In genomic region chrX:8681189-8681821, dm6 we compare ENCODE assay signal across 4 fruit fly cellular contexts.
TF ChIP-seq lines count a peak whose summit lies in the region.

Gene CAH3, plus strand, starts transcription at chrX:8681252.

TF ChIP-seq in whole organism, adult, 20 proteins besides CTCF, POLR2A, EP300 and RAD21 (continued from another document):
- TF ChIP-seq CG5204 (GFP tag; optimal IDR thresholded peaks at IDR 0.05; lab: Kevin White, UChicago) (peak; percentile 87), Crg-1 (GFP tag; optimal IDR thresholded peaks at IDR 0.05; lab: Kevin White, UChicago) (peak; percentile 82)

TF ChIP-seq in whole organism, embryonic, 481 proteins besides CTCF, POLR2A, EP300 and RAD21 (continued from another document and continues in another):
- TF ChIP-seq ttk (GFP tag; IDR thresholded peaks at IDR 0.05; lab: Robert Waterston, UW) (peak; percentile 91), Bgb (GFP tag; IDR thresholded peaks at IDR 0.05; lab: Robert Waterston, UW; ENCODE audit: partially characterized antibody) (peak; percentile 32; the same call in 1 of the 2 replicates), grau (tag; optimal IDR thresholded peaks at IDR 0.05; lab: Kevin White, UChicago) (peak; percentile 94), CG12155 (GFP tag; optimal IDR thresholded peaks at IDR 0.05; lab: Kevin White, UChicago) (peak; percentile 90), CG17802 (tag; optimal IDR thresholded peaks at IDR 0.05; lab: Kevin White, UChicago) (peak; percentile 83), Hey (tag; optimal IDR thresholded peaks at IDR 0.05; lab: Kevin White, UChicago) (peak; percentile 77), CG12071 (GFP tag; optimal IDR thresholded peaks at IDR 0.05; lab: Kevin White, UChicago) (peak; percentile 94), CG7745 (tag; optimal IDR thresholded peaks at IDR 0.05; lab: Kevin White, UChicago) (peak; percentile 11), dm (GFP tag; optimal IDR thresholded peaks at IDR 0.05; lab: Kevin White, UChicago) (peak; percentile 88), CG31224 (GFP tag; IDR thresholded peaks at IDR 0.05; lab: Robert Waterston, UW) (peak; percentile 85), Gsc (GFP tag; IDR thresholded peaks at IDR 0.05; lab: Robert Waterston, UW) (peak; percentile 62), prd (optimal IDR thresholded peaks at IDR 0.05; lab: Kevin White, UChicago) (no peak), prd (GFP tag; IDR thresholded peaks at IDR 0.05; lab: Robert Waterston, UW) (peak; percentile 92), fd96Cb (tag; optimal IDR thresholded peaks at IDR 0.05; lab: Kevin White, UChicago) (peak; percentile 91), Rfx (GFP tag; IDR thresholded peaks at IDR 0.05; lab: Robert Waterston, UW) (peak; percentile 95), ap (GFP tag; IDR thresholded peaks at IDR 0.05; lab: Robert Waterston, UW) (peak; percentile 83), CG13123 (GFP tag; optimal IDR thresholded peaks at IDR 0.05; lab: Kevin White, UChicago) (peak; percentile 85), CG10654 (GFP tag; optimal IDR thresholded peaks at IDR 0.05; lab: Kevin White, UChicago) (peak; percentile 89), ewg (GFP tag; optimal IDR thresholded peaks at IDR 0.05; lab: Kevin White, UChicago) (peak; percentile 86), CG4854 (GFP tag; optimal IDR thresholded peaks at IDR 0.05; lab: Kevin White, UChicago) (peak; percentile 88), CG16779 (GFP tag; IDR thresholded peaks at IDR 0.05; lab: Robert Waterston, UW) (peak; percentile 81), CG9876 (GFP tag; optimal IDR thresholded peaks at IDR 0.05; lab: Kevin White, UChicago) (peak; percentile 90), CG10366 (GFP tag; IDR thresholded peaks at IDR 0.05; lab: Robert Waterston, UW) (peak; percentile 91), nerfin-1 (tag; optimal IDR thresholded peaks at IDR 0.05; lab: Kevin White, UChicago) (peak; percentile 92), sisA (GFP tag; IDR thresholded peaks at IDR 0.05; lab: Robert Waterston, UW) (peak; percentile 84), Xrp1 (GFP tag; IDR thresholded peaks at IDR 0.05; lab: Robert Waterston, UW) (peak; percentile 94), PHDP (tag; optimal IDR thresholded peaks at IDR 0.05; lab: Kevin White, UChicago) (peak; percentile 96), Doc3 (GFP tag; IDR thresholded peaks at IDR 0.05; lab: Robert Waterston, UW; ENCODE audit: partially characterized antibody) (no peak), HmgZ (tag; optimal IDR thresholded peaks at IDR 0.05; lab: Kevin White, UChicago) (peak; percentile 97), Dip2 (GFP tag; IDR thresholded peaks at IDR 0.05; lab: Robert Waterston, UW) (no peak), slou (GFP tag; optimal IDR thresholded peaks at IDR 0.05; lab: Kevin White, UChicago) (peak; percentile 82), CG30020 (tag; optimal IDR thresholded peaks at IDR 0.05; lab: Kevin White, UChicago) (peak; percentile 78), BEAF-32 (GFP tag; optimal IDR thresholded peaks at IDR 0.05; lab: Kevin White, UChicago) (peak; percentile 44), CG32767 (GFP tag; IDR thresholded peaks at IDR 0.05; lab: Robert Waterston, UW) (peak; percentile 90), nmo (GFP tag; optimal IDR thresholded peaks at IDR 0.05; lab: Kevin White, UChicago) (peak; percentile 96), seq (GFP tag; IDR thresholded peaks at IDR 0.05; lab: Robert Waterston, UW) (peak; percentile 91), chinmo (GFP tag; IDR thresholded peaks at IDR 0.05; lab: Robert Waterston, UW; ENCODE audit: partially characterized antibody) (no peak), cg (GFP tag; optimal IDR thresholded peaks at IDR 0.05; lab: Kevin White, UChicago) (no peak), Atf-2 (GFP tag; optimal IDR thresholded peaks at IDR 0.05; lab: Kevin White, UChicago) (peak; percentile 92), Dll (GFP tag; IDR thresholded peaks at IDR 0.05; lab: Robert Waterston, UW; ENCODE audit: partially characterized antibody) (0 out of 4 replicates have a peak, but pooled peaks have one; percentile 15), Neu2 (GFP tag; optimal IDR thresholded peaks at IDR 0.05; lab: Kevin White, UChicago; ENCODE audit: borderline replicate concordance) (peak; percentile 59), CG14710 (tag; optimal IDR thresholded peaks at IDR 0.05; lab: Kevin White, UChicago) (peak; percentile 96)

TF ChIP-seq in whole organism, prepupa, 60 proteins besides CTCF, POLR2A, EP300 and RAD21 (continued from another document):
- TF ChIP-seq Lpt (GFP tag; optimal IDR thresholded peaks at IDR 0.05; lab: Kevin White, UChicago) (peak; percentile 88), Ets21C (GFP tag; optimal IDR thresholded peaks at IDR 0.05; lab: Kevin White, UChicago) (peak; percentile 94), dsx (GFP tag; optimal IDR thresholded peaks at IDR 0.05; lab: Kevin White, UChicago; ENCODE audit: poor library complexity, severe bottlenecking) (peak; percentile 93), CG10669 (GFP tag; optimal IDR thresholded peaks at IDR 0.05; lab: Kevin White, UChicago) (peak; percentile 96), Hr38 (GFP tag; optimal IDR thresholded peaks at IDR 0.05; lab: Kevin White, UChicago) (no peak), CG6808 (GFP tag; optimal IDR thresholded peaks at IDR 0.05; lab: Kevin White, UChicago) (peak; percentile 93), OdsH (GFP tag; optimal IDR thresholded peaks at IDR 0.05; lab: Kevin White, UChicago) (peak; percentile 95), CG34406 (GFP tag; optimal IDR thresholded peaks at IDR 0.05; lab: Kevin White, UChicago) (peak; percentile 92), Gug (GFP tag; IDR thresholded peaks at IDR 0.05; lab: Robert Waterston, UW) (peak; percentile 90), fd59A (GFP tag; optimal IDR thresholded peaks at IDR 0.05; lab: Kevin White, UChicago) (peak; percentile 94), Sox14 (GFP tag; optimal IDR thresholded peaks at IDR 0.05; lab: Kevin White, UChicago) (peak; percentile 96), Hr4 (GFP tag; optimal IDR thresholded peaks at IDR 0.05; lab: Kevin White, UChicago) (peak; percentile 94), Sox102F (GFP tag; optimal IDR thresholded peaks at IDR 0.05; lab: Kevin White, UChicago) (peak; percentile 95), ss (GFP tag; optimal IDR thresholded peaks at IDR 0.05; lab: Kevin White, UChicago) (peak; percentile 94 to 96), CG31627 (GFP tag; optimal IDR thresholded peaks at IDR 0.05; lab: Kevin White, UChicago) (peak; percentile 94), svp (GFP tag; lab: Kevin White, UChicago) (peak; percentile 97), Smox (GFP tag; optimal IDR thresholded peaks at IDR 0.05; lab: Kevin White, UChicago) (peak; percentile 94), Eip93F (GFP tag; optimal IDR thresholded peaks at IDR 0.05; lab: Kevin White, UChicago) (peak; percentile 83), CG16779 (tag; optimal IDR thresholded peaks at IDR 0.05; lab: Kevin White, UChicago) (peak; percentile 90), Eip78C (GFP tag; lab: Kevin White, UChicago) (peak; percentile 98), CG6854 (GFP tag; optimal IDR thresholded peaks at IDR 0.05; lab: Kevin White, UChicago) (peak; percentile 89), CG6163 (GFP tag; IDR thresholded peaks at IDR 0.05; lab: Robert Waterston, UW) (peak; percentile 96), Eip75B (GFP tag; optimal IDR thresholded peaks at IDR 0.05; lab: Kevin White, UChicago) (peak; percentile 94), CG8319 (GFP tag; optimal IDR thresholded peaks at IDR 0.05; lab: Kevin White, UChicago) (peak; percentile 90), net (GFP tag; optimal IDR thresholded peaks at IDR 0.05; lab: Kevin White, UChicago) (peak; percentile 93), cyc (GFP tag; optimal IDR thresholded peaks at IDR 0.05; lab: Kevin White, UChicago) (peak; percentile 95), CG15336 (GFP tag; IDR thresholded peaks at IDR 0.05; lab: Robert Waterston, UW) (peak; percentile 96), CG11762 (GFP tag; optimal IDR thresholded peaks at IDR 0.05; lab: Kevin White, UChicago; ENCODE audit: insufficient read depth) (peak; percentile 90), achi (GFP tag; optimal IDR thresholded peaks at IDR 0.05; lab: Kevin White, UChicago) (peak; percentile 92), CG4318 (GFP tag; optimal IDR thresholded peaks at IDR 0.05; lab: Kevin White, UChicago) (peak; percentile 92), CG3919 (GFP tag; optimal IDR thresholded peaks at IDR 0.05; lab: Kevin White, UChicago) (peak; percentile 95), Sox15 (GFP tag; optimal IDR thresholded peaks at IDR 0.05; lab: Kevin White, UChicago) (peak; percentile 91), fd85E (GFP tag; optimal IDR thresholded peaks at IDR 0.05; lab: Kevin White, UChicago) (peak; percentile 77), vri (GFP tag; optimal IDR thresholded peaks at IDR 0.05; lab: Kevin White, UChicago) (peak; percentile 89), CG11902 (GFP tag; optimal IDR thresholded peaks at IDR 0.05; lab: Kevin White, UChicago) (peak; percentile 87), CG10631 (GFP tag; optimal IDR thresholded peaks at IDR 0.05; lab: Kevin White, UChicago) (peak; percentile 93), CG6792 (GFP tag; optimal IDR thresholded peaks at IDR 0.05; lab: Kevin White, UChicago) (peak; percentile 95), CG1621 (tag; optimal IDR thresholded peaks at IDR 0.05; lab: Kevin White, UChicago) (peak; percentile 95), Hr39 (GFP tag; optimal IDR thresholded peaks at IDR 0.05; lab: Kevin White, UChicago) (peak; percentile 96), CG32006 (GFP tag; optimal IDR thresholded peaks at IDR 0.05; lab: Kevin White, UChicago) (peak; percentile 96), topi (GFP tag; optimal IDR thresholded peaks at IDR 0.05; lab: Kevin White, UChicago) (peak; percentile 96)

TF ChIP-seq in whole organism, wandering third instar larva, 38 proteins besides CTCF, POLR2A, EP300 and RAD21 (continued from another document):
- TF ChIP-seq Abd-B (GFP tag; optimal IDR thresholded peaks at IDR 0.05; lab: Kevin White, UChicago) (no peak), fru (GFP tag; optimal IDR thresholded peaks at IDR 0.05; lab: Kevin White, UChicago) (peak; percentile 94), Rel (GFP tag; optimal IDR thresholded peaks at IDR 0.05; lab: Kevin White, UChicago) (peak; percentile 30), Rel (tag; optimal IDR thresholded peaks at IDR 0.05; lab: Kevin White, UChicago) (peak; percentile 90), brk (GFP tag; optimal IDR thresholded peaks at IDR 0.05; lab: Kevin White, UChicago) (peak; percentile 75), jim (GFP tag; optimal IDR thresholded peaks at IDR 0.05; lab: Kevin White, UChicago) (no peak), CG9705 (GFP tag; optimal IDR thresholded peaks at IDR 0.05; lab: Kevin White, UChicago) (peak; percentile 94), dl (GFP tag; optimal IDR thresholded peaks at IDR 0.05; lab: Kevin White, UChicago; ENCODE audit: insufficient read depth in 1 of 2, partially characterized antibody in 2 of 2) (no peak), br (GFP tag; optimal IDR thresholded peaks at IDR 0.05; lab: Kevin White, UChicago) (peak; percentile 95), sv (GFP tag; optimal IDR thresholded peaks at IDR 0.05; lab: Kevin White, UChicago) (peak; percentile 88), CG32264 (GFP tag; optimal IDR thresholded peaks at IDR 0.05; lab: Kevin White, UChicago) (peak; percentile 71), ey (GFP tag; optimal IDR thresholded peaks at IDR 0.05; lab: Kevin White, UChicago) (peak; percentile 90), Hnf4 (GFP tag; optimal IDR thresholded peaks at IDR 0.05; lab: Kevin White, UChicago) (peak; percentile 90), OdsH (GFP tag; optimal IDR thresholded peaks at IDR 0.05; lab: Kevin White, UChicago) (peak; percentile 91)
